Fruit fly (Drosophila melanogaster): ENCODE results near the gene mEFTs.

- TF ChIP-seq Dfd (GFP tag; optimal IDR thresholded peaks at IDR 0.05), result no peak
- no peak for TF ChIP-seq sage (GFP tag; optimal IDR thresholded peaks at IDR 0.05)
- no peak for TF ChIP-seq lola (GFP tag; optimal IDR thresholded peaks at IDR 0.05)
- TF ChIP-seq Hr78 (GFP tag; optimal IDR thresholded peaks at IDR 0.05), result no peak
- no peak for TF ChIP-seq Sp1 (GFP tag; optimal IDR thresholded peaks at IDR 0.05)
- TF ChIP-seq woc (GFP tag; optimal IDR thresholded peaks at IDR 0.05), result no peak
- TF ChIP-seq GATAd (GFP tag; optimal IDR thresholded peaks at IDR 0.05), result no peak
- no peak for TF ChIP-seq CG32264 (GFP tag; optimal IDR thresholded peaks at IDR 0.05)
- no peak for TF ChIP-seq Hr83 (GFP tag; optimal IDR thresholded peaks at IDR 0.05; ENCODE audit: poor library complexity, severe bottlenecking)
- TF ChIP-seq CrebA (GFP tag; optimal IDR thresholded peaks at IDR 0.05; ENCODE audit: borderline replicate concordance), result no peak
Measured at dm6 chr2L:17533794-17534193, 32.9 kb upstream of the mEFTs start.

All from whole organism, wandering third instar larva.